Worm (Caenorhabditis elegans) whole organism, young adult: ENCODE data around the gene C08B6.3.

Experiments
- B0035.1 ChIP-seq: sonication (generic microtip); optimal IDR thresholded peaks from 2 replicates; lab custom pipeline; 2016; ENCODE audit warnings: missing genetic modification characterization, mild to moderate bottlenecking, missing compliant biosample characterization, missing genotype, missing genetic modification reagents
- B0261.1 ChIP-seq: sonication (generic microtip); optimal IDR thresholded peaks from 2 replicates; lab custom pipeline; 2016; ENCODE audit warnings: mild to moderate bottlenecking, missing genetic modification characterization, moderate library complexity, missing compliant biosample characterization
- C17E4.6 ChIP-seq: fragments of 200-800 bp; sonication (Bioruptor generic); IDR thresholded peaks from 2 replicates; pipeline ENCODE4 v1.3.6; 2022; ENCODE audit warnings: missing genetic modification reagents, missing genetic modification characterization, missing compliant biosample characterization
- F37B4.10 ChIP-seq: fragments of 200-800 bp; sonication (Bioruptor generic); IDR thresholded peaks from 2 replicates; pipeline ENCODE4 v1.3.6; 2022; ENCODE audit warnings: missing genetic modification characterization, missing compliant biosample characterization
- F49E8.2 ChIP-seq: sonication (generic microtip); optimal IDR thresholded peaks from 3 replicates; lab custom pipeline; 2017; ENCODE audit warnings: missing genetic modification characterization, mild to moderate bottlenecking, missing compliant biosample characterization, antibody characterized with exemption, moderate library complexity; ENCODE audit not compliant: insufficient read depth
- T26A5.8 ChIP-seq: sonication (generic microtip); optimal IDR thresholded peaks from 2 replicates; lab custom pipeline; 2016; ENCODE audit warnings: missing genetic modification characterization, missing compliant biosample characterization
- Y53G8AR.9 ChIP-seq: fragments of 200-800 bp; sonication (Bioruptor generic); conservative IDR thresholded peaks from 2 replicates; pipeline ENCODE4 v1.3.6; 2022; ENCODE audit warnings: missing genetic modification reagents, missing genetic modification characterization, missing compliant biosample characterization
- Y56A3A.18 ChIP-seq: fragments of 200-800 bp; sonication (Bioruptor generic); IDR thresholded peaks from 2 replicates; pipeline ENCODE4 v1.3.6; 2022; ENCODE audit warnings: missing genetic modification reagents, missing genetic modification characterization, missing compliant biosample characterization
- Y79H2A.3 ChIP-seq: fragments of 200-800 bp; sonication (Bioruptor generic); conservative IDR thresholded peaks from 2 replicates; pipeline ENCODE4 v1.3.6; 2022; ENCODE audit warnings: missing genetic modification reagents, missing genetic modification characterization, missing compliant biosample characterization
- Y95B8A.8 ChIP-seq: fragments of 200-800 bp; sonication (Bioruptor generic); IDR thresholded peaks from 2 replicates; pipeline ENCODE4 v1.3.6; 2022; ENCODE audit warnings: missing genetic modification reagents, missing genetic modification characterization, missing compliant biosample characterization
- bed-2 ChIP-seq: fragments of 200-800 bp; sonication (Bioruptor generic); IDR thresholded peaks from 2 replicates; pipeline ENCODE4 v1.3.6; 2022; ENCODE audit warnings: missing genetic modification reagents, missing genetic modification characterization, missing compliant biosample characterization
- ccch-3 ChIP-seq: fragments of 200-800 bp; sonication (Bioruptor generic); optimal IDR thresholded peaks from 2 replicates; lab custom pipeline; 2018; ENCODE audit warnings: mild to moderate bottlenecking, missing genetic modification characterization, missing compliant biosample characterization
- ceh-27 ChIP-seq: fragments of 200-800 bp; sonication (Bioruptor generic); optimal IDR thresholded peaks from 2 replicates; lab custom pipeline; 2018; ENCODE audit warnings: mild to moderate bottlenecking, missing genetic modification characterization, moderate library complexity, missing compliant biosample characterization
- ceh-40 ChIP-seq: fragments of 200-800 bp; sonication (Bioruptor generic); IDR thresholded peaks from 2 replicates; pipeline ENCODE4 v1.3.6; 2022; ENCODE audit warnings: missing genetic modification characterization, missing compliant biosample characterization
- ceh-58 ChIP-seq: fragments of 200-800 bp; sonication (Bioruptor generic); IDR thresholded peaks from 2 replicates; pipeline ENCODE4 v1.3.6; 2022; ENCODE audit warnings: missing genetic modification characterization, missing compliant biosample characterization
- chd-7 ChIP-seq: sonication (generic microtip); optimal IDR thresholded peaks from 2 replicates; lab custom pipeline; 2016; ENCODE audit warnings: mild to moderate bottlenecking, missing genetic modification characterization, moderate library complexity, missing compliant biosample characterization
- die-1 ChIP-seq: sonication (generic microtip); optimal IDR thresholded peaks from 2 replicates; lab custom pipeline; 2016; ENCODE audit warnings: missing genotype, mild to moderate bottlenecking, missing genetic modification characterization, missing compliant biosample characterization
- egl-18 ChIP-seq: fragments of 200-800 bp; sonication (Bioruptor generic); IDR thresholded peaks from 2 replicates; pipeline ENCODE4 v1.3.6; 2022; ENCODE audit warnings: missing genetic modification reagents, missing genetic modification characterization, missing compliant biosample characterization
- egrh-3 ChIP-seq: fragments of 200-800 bp; sonication (Bioruptor generic); IDR thresholded peaks from 2 replicates; pipeline ENCODE4 v1.3.6; 2022; ENCODE audit warnings: missing genetic modification reagents, missing genetic modification characterization, missing compliant biosample characterization
- hmg-20 ChIP-seq: fragments of 200-800 bp; sonication (Bioruptor generic); IDR thresholded peaks from 2 replicates; pipeline ENCODE4 v1.3.6; 2022; ENCODE audit warnings: missing genetic modification reagents, missing genetic modification characterization, missing compliant biosample characterization
- let-526 ChIP-seq: fragments of 200-800 bp; sonication (Bioruptor generic); IDR thresholded peaks from 2 replicates; pipeline ENCODE4 v1.3.6; 2022; ENCODE audit warnings: missing genetic modification reagents, missing genetic modification characterization, missing compliant biosample characterization
- let-607 ChIP-seq, 2 experiments: fragments of 200-800 bp in 1 of 2; sonication (Bioruptor generic) in 1 of 2; sonication (generic microtip) in 1 of 2; optimal IDR thresholded peaks; 2 replicates each; lab custom pipeline; 2016 to 2018; ENCODE audit warnings: mild to moderate bottlenecking in 2 of 2, missing compliant biosample characterization in 2 of 2, missing genetic modification characterization in 2 of 2, moderate library complexity in 2 of 2, missing genotype in 1 of 2
- lin-54 ChIP-seq: fragments of 200-800 bp; sonication (Bioruptor generic); optimal IDR thresholded peaks from 2 replicates; lab custom pipeline; 2018; ENCODE audit warnings: mild to moderate bottlenecking, missing genetic modification characterization, missing compliant biosample characterization
- lir-1 ChIP-seq: fragments of 200-800 bp; sonication (Bioruptor generic); conservative IDR thresholded peaks from 2 replicates; pipeline ENCODE4 v1.3.6; 2022; ENCODE audit warnings: missing genetic modification reagents, missing genetic modification characterization, missing compliant biosample characterization
- lsl-1 ChIP-seq: fragments of 200-800 bp; sonication (Bioruptor generic); optimal IDR thresholded peaks from 2 replicates; lab custom pipeline; 2018; ENCODE audit warnings: mild to moderate bottlenecking, missing genetic modification characterization, moderate library complexity, missing compliant biosample characterization
- lsy-27 ChIP-seq: sonication (generic microtip); optimal IDR thresholded peaks from 2 replicates; lab custom pipeline; 2017; ENCODE audit warnings: missing genetic modification characterization, mild to moderate bottlenecking, missing compliant biosample characterization, antibody characterized with exemption, missing genotype, borderline replicate concordance; ENCODE audit not compliant: insufficient read depth
- madf-10 ChIP-seq: sonication (generic microtip); optimal IDR thresholded peaks from 2 replicates; lab custom pipeline; 2016; ENCODE audit warnings: mild to moderate bottlenecking, missing genetic modification characterization, missing compliant biosample characterization
- madf-3 ChIP-seq: fragments of 200-800 bp; sonication (Bioruptor generic); IDR thresholded peaks from 2 replicates; pipeline ENCODE4 v1.3.6; 2022; ENCODE audit warnings: missing genetic modification reagents, missing genetic modification characterization, missing compliant biosample characterization
- nfyb-1 ChIP-seq: fragments of 200-800 bp; sonication (Bioruptor generic); IDR thresholded peaks from 2 replicates; pipeline ENCODE4 v1.3.6; 2022; ENCODE audit warnings: missing genetic modification reagents, missing genetic modification characterization, missing compliant biosample characterization
- pbrm-1 ChIP-seq: fragments of 200-800 bp; sonication (Bioruptor generic); IDR thresholded peaks from 2 replicates; pipeline ENCODE4 v1.3.6; 2022; ENCODE audit warnings: missing genetic modification reagents, missing genetic modification characterization, missing compliant biosample characterization
- rec-8 ChIP-seq, 2 experiments: sonication (generic microtip); optimal IDR thresholded peaks; 2 replicates each; lab custom pipeline; 2016; ENCODE audit warnings: mild to moderate bottlenecking in 2 of 2, missing genetic modification characterization in 2 of 2, missing genetic modification reagents in 2 of 2, missing genotype in 2 of 2, missing biosample characterization in 1 of 2, missing compliant biosample characterization in 1 of 2, moderate library complexity in 1 of 2
- rpc-1 ChIP-seq, 2 experiments: fragments of 150-350 bp in 1 of 2; sonication (generic microtip) in 1 of 2; optimal IDR thresholded peaks; 2 replicates each; lab custom pipeline; 2014 to 2018; ENCODE audit warnings: missing biosample characterization in 1 of 2, missing genetic modification characterization in 1 of 2, missing genetic modification reagents in 1 of 2, missing genotype in 1 of 2
- tlf-1 ChIP-seq: fragments of 200-800 bp; sonication (Bioruptor generic); optimal IDR thresholded peaks from 2 replicates; lab custom pipeline; 2018; ENCODE audit warnings: mild to moderate bottlenecking, missing genetic modification characterization, missing compliant biosample characterization
- unc-130 ChIP-seq: sonication (generic microtip); optimal IDR thresholded peaks from 2 replicates; lab custom pipeline; 2016; ENCODE audit warnings: missing genetic modification reagents, missing genetic modification characterization, missing compliant biosample characterization
- zim-3 ChIP-seq: sonication (generic microtip); optimal IDR thresholded peaks from 2 replicates; lab custom pipeline; 2017; ENCODE audit warnings: mild to moderate bottlenecking, missing genetic modification characterization, moderate library complexity, missing compliant biosample characterization
- ztf-18 ChIP-seq: sonication (generic microtip); optimal IDR thresholded peaks from 2 replicates; lab custom pipeline; 2016; ENCODE audit warnings: missing genotype, mild to moderate bottlenecking, missing genetic modification characterization, missing compliant biosample characterization

The C08B6.3 gene

ce11 chrV:10078244-10078643, 33.8 kb downstream of the C08B6.3 start, which contains the start of gene R04B5.1:
Gene R04B5.1 (minus strand): TSS chrV:10078344.
- TF ChIP-seq lsl-1 (no peak), ceh-40 (GFP tag; lab: Robert Waterston, UW) (no peak), F49E8.2 (tag; lab: Kevin White, UChicago) (no peak), madf-10 (tag; lab: Kevin White, UChicago) (no peak), egl-18 (GFP tag; lab: Robert Waterston, UW) (no peak), ceh-27 (GFP tag; lab: Kevin White, UChicago) (no peak), T26A5.8 (no peak), chd-7 (tag; lab: Kevin White, UChicago) (no peak), B0035.1 (tag; lab: Kevin White, UChicago) (no peak), lsy-27 (tag; lab: Kevin White, UChicago) (no peak), unc-130 (GFP tag; lab: Kevin White, UChicago) (no peak), C17E4.6 (no peak), lir-1 (GFP tag; lab: Robert Waterston, UW) (no peak), F37B4.10 (GFP tag; lab: Robert Waterston, UW) (no peak), let-526 (GFP tag; lab: Robert Waterston, UW) (no peak), rec-8 (tag; optimal IDR thresholded peaks at IDR 0.05; lab: Kevin White, UChicago) (no peak), rpc-1 (optimal IDR thresholded peaks at IDR 0.05; lab: Kevin White, UChicago) (no peak), rpc-1 (tag; optimal IDR thresholded peaks at IDR 0.05; lab: Kevin White, UChicago) (no peak), madf-3 (GFP tag; lab: Robert Waterston, UW) (no peak)

- no peak for TF ChIP-seq lin-54 (GFP tag; lab: Kevin White, UChicago)
- TF ChIP-seq Y53G8AR.9: no peak
- no peak for TF ChIP-seq B0261.1 (tag; lab: Kevin White, UChicago)
- TF ChIP-seq ztf-18 (tag; lab: Kevin White, UChicago): no peak
- TF ChIP-seq ccch-3 (GFP tag; lab: Kevin White, UChicago): no peak
- TF ChIP-seq madf-3 (GFP tag; lab: Robert Waterston, UW): no peak
- TF ChIP-seq tlf-1 (GFP tag; lab: Kevin White, UChicago): no peak
- no peak for TF ChIP-seq let-607 (tag; optimal IDR thresholded peaks at IDR 0.05; lab: Kevin White, UChicago)
- no peak for TF ChIP-seq Y79H2A.3 (GFP tag; lab: Robert Waterston, UW)
- TF ChIP-seq zim-3: no peak
- TF ChIP-seq pbrm-1 (GFP tag; lab: Robert Waterston, UW): no peak
- no peak for TF ChIP-seq ceh-58
- TF ChIP-seq die-1 (tag; lab: Kevin White, UChicago): no peak
- no peak for TF ChIP-seq nfyb-1
Observed at ce11 chrV:10075441-10075840, 36.6 kb downstream of the C08B6.3 start, which contains the start of gene F57A8.7. Gene F57A8.7 (plus strand): TSS chrV:10075741.

- TF ChIP-seq Y56A3A.18 (GFP tag; lab: Robert Waterston, UW) (no peak), egrh-3 (no peak), hmg-20 (GFP tag; lab: Robert Waterston, UW) (no peak), ceh-27 (GFP tag; lab: Kevin White, UChicago) (no peak), Y95B8A.8 (GFP tag; lab: Robert Waterston, UW) (no peak), madf-10 (tag; lab: Kevin White, UChicago) (no peak), bed-2 (no peak)
- TF ChIP-seq, all 124 proteins: peak for 0
Observed at ce11 chrV:10073793-10074192, 38.3 kb downstream of the C08B6.3 start, which contains the start of gene F57A8.6. Gene F57A8.6 (minus strand): TSS chrV:10073893.
